Fruit fly (Drosophila melanogaster) whole organism, embryonic: ENCODE results near the gene CG14395.

ENCODE experiments used
- Bdp1 ChIP-seq: fragments of 200-800 bp; sonication (Bioruptor generic); optimal IDR thresholded peaks from 3 replicates; lab custom pipeline; 2016; ENCODE audit warnings: missing biosample characterization, missing genetic modification characterization
- C15 ChIP-seq: fragments of 200-800 bp; sonication (Bioruptor generic); IDR thresholded peaks from 3 replicates; pipeline ENCODE4 v1.3.6; 2022; ENCODE audit warnings: missing biosample characterization, missing genetic modification characterization
- CG10321 ChIP-seq: fragments of 200-800 bp; sonication (Bioruptor generic); IDR thresholded peaks from 2 replicates; pipeline ENCODE4 v1.3.6; 2022; ENCODE audit warnings: missing biosample characterization, missing genetic modification characterization
- CG13123 ChIP-seq: fragments of 200-800 bp; sonication (Bioruptor generic); optimal IDR thresholded peaks from 2 replicates; lab custom pipeline; 2016; ENCODE audit warnings: missing biosample characterization, missing genetic modification characterization
- CG14050 ChIP-seq: fragments of 200-800 bp; sonication (Bioruptor generic); IDR thresholded peaks from 3 replicates; pipeline ENCODE4 v1.3.6; 2022; ENCODE audit warnings: missing biosample characterization, missing genetic modification characterization
- CG14710 ChIP-seq: fragments of 200-800 bp; sonication (Bioruptor generic); optimal IDR thresholded peaks from 3 replicates; lab custom pipeline; 2019; ENCODE audit warnings: missing biosample characterization, mild to moderate bottlenecking, missing genetic modification characterization, moderate library complexity
- CG14965 ChIP-seq: fragments of 200-800 bp; sonication (Bioruptor generic); optimal IDR thresholded peaks from 2 replicates; lab custom pipeline; 2016; ENCODE audit warnings: missing biosample characterization, missing genetic modification characterization, borderline replicate concordance
- CG15011 ChIP-seq: fragments of 200-800 bp; sonication (Bioruptor generic); optimal IDR thresholded peaks from 3 replicates; lab custom pipeline; 2018; ENCODE audit warnings: missing biosample characterization, mild to moderate bottlenecking, missing genetic modification characterization
- CG16863 ChIP-seq: fragments of 200-800 bp; sonication (Bioruptor generic); optimal IDR thresholded peaks from 3 replicates; lab custom pipeline; 2016; ENCODE audit warnings: missing biosample characterization, missing genetic modification characterization
- CG18599 ChIP-seq: fragments of 200-800 bp; sonication (Bioruptor generic); optimal IDR thresholded peaks from 3 replicates; lab custom pipeline; 2017; ENCODE audit warnings: missing biosample characterization, missing genetic modification characterization, mild to moderate bottlenecking, moderate library complexity, missing genetic modification reagents
- CG4282 ChIP-seq: fragments of 200-800 bp; sonication (Bioruptor generic); optimal IDR thresholded peaks from 2 replicates; lab custom pipeline; 2016; ENCODE audit warnings: missing biosample characterization, missing genetic modification characterization
- CG4328 ChIP-seq: fragments of 200-800 bp; sonication (Bioruptor generic); optimal IDR thresholded peaks from 3 replicates; lab custom pipeline; 2017; ENCODE audit warnings: missing biosample characterization, missing genetic modification reagents, missing genetic modification characterization
- CG6254 ChIP-seq: fragments of 200-800 bp; sonication (Bioruptor generic); optimal IDR thresholded peaks from 3 replicates; lab custom pipeline; 2017; ENCODE audit warnings: mild to moderate bottlenecking, missing biosample characterization, missing genetic modification reagents, missing genetic modification characterization
- CG9876 ChIP-seq: fragments of 200-800 bp; sonication (Bioruptor generic); optimal IDR thresholded peaks from 2 replicates; lab custom pipeline; 2016; ENCODE audit warnings: missing biosample characterization, missing genetic modification characterization
- CG9932 ChIP-seq: fragments of 200-800 bp; sonication (Bioruptor generic); IDR thresholded peaks from 2 replicates; pipeline ENCODE4 v1.3.6; 2022; ENCODE audit warnings: missing biosample characterization, missing genetic modification characterization
- D19A ChIP-seq: fragments of 200-800 bp; optimal IDR thresholded peaks from 3 replicates; lab custom pipeline; 2019; ENCODE audit warnings: missing biosample characterization, mild to moderate bottlenecking, missing genetic modification characterization, moderate library complexity
- Deaf1 ChIP-seq: fragments of 200-800 bp; optimal IDR thresholded peaks from 3 replicates; lab custom pipeline; 2019; ENCODE audit warnings: missing biosample characterization, mild to moderate bottlenecking, missing genetic modification characterization, moderate library complexity
- E2f2 ChIP-seq: fragments of 200-800 bp; sonication (Bioruptor generic); IDR thresholded peaks from 2 replicates; pipeline ENCODE4 v1.3.6; 2022; ENCODE audit warnings: missing biosample characterization, missing genetic modification characterization
- Ets65A ChIP-seq: fragments of 200-800 bp; sonication (Bioruptor generic); peaks from one replicate; lab custom pipeline; 2016; ENCODE audit warnings: missing biosample characterization, missing genetic modification characterization
- H2.0 ChIP-seq: fragments of 200-800 bp; sonication (Bioruptor generic); IDR thresholded peaks from 2 replicates; pipeline ENCODE4 v1.3.6; 2022; ENCODE audit warnings: missing biosample characterization, missing genetic modification characterization
- HmgZ ChIP-seq: fragments of 200-800 bp; sonication (Bioruptor generic); optimal IDR thresholded peaks from 2 replicates; lab custom pipeline; 2018; ENCODE audit warnings: missing biosample characterization, mild to moderate bottlenecking, missing genetic modification characterization
- Lpt ChIP-seq: fragments of >200 bp; optimal IDR thresholded peaks from 2 replicates; lab custom pipeline; 2018; ENCODE audit warnings: missing biosample characterization, missing genetic modification characterization
- MBD-R2 ChIP-seq: fragments of 200-800 bp; sonication (Bioruptor generic); IDR thresholded peaks from 2 replicates; pipeline ENCODE4 v1.3.6; 2022; ENCODE audit warnings: missing biosample characterization, missing genetic modification characterization
- Med ChIP-seq: fragments of 200-800 bp; sonication (Bioruptor generic); peaks from one replicate; lab custom pipeline; 2016; ENCODE audit warnings: missing biosample characterization, missing genetic modification characterization, mild to moderate bottlenecking, inconsistent platforms, moderate library complexity
- Myb ChIP-seq: fragments of 200-800 bp; sonication (Bioruptor generic); optimal IDR thresholded peaks from 2 replicates; lab custom pipeline; 2016; ENCODE audit warnings: missing biosample characterization, missing genetic modification characterization
- NC2β ChIP-seq: fragments of 200-800 bp; sonication (Bioruptor generic); optimal IDR thresholded peaks from 2 replicates; lab custom pipeline; 2016; ENCODE audit warnings: missing biosample characterization, missing genetic modification characterization
- Neu2 ChIP-seq: fragments of 200-800 bp; sonication (Bioruptor generic); optimal IDR thresholded peaks from 3 replicates; lab custom pipeline; 2016; ENCODE audit warnings: missing biosample characterization, missing genetic modification characterization, borderline replicate concordance
- Side ChIP-seq: fragments of 200-800 bp; sonication (Bioruptor generic); optimal IDR thresholded peaks from 2 replicates; lab custom pipeline; 2016; ENCODE audit warnings: missing biosample characterization, missing genetic modification characterization
- Spps ChIP-seq: fragments of 200-800 bp; sonication (Bioruptor generic); optimal IDR thresholded peaks from 2 replicates; lab custom pipeline; 2018; ENCODE audit warnings: missing biosample characterization, mild to moderate bottlenecking, missing genetic modification characterization
- bowl ChIP-seq: fragments of 200-800 bp; sonication (Bioruptor generic); IDR thresholded peaks from 2 replicates; pipeline ENCODE4 v1.3.6; 2022; ENCODE audit warnings: missing biosample characterization, missing genetic modification characterization
- chm ChIP-seq: fragments of 200-800 bp; sonication (Bioruptor generic); IDR thresholded peaks from 2 replicates; pipeline ENCODE4 v1.3.6; 2022; ENCODE audit warnings: missing biosample characterization, missing genetic modification characterization
- crol ChIP-seq: fragments of 200-800 bp; sonication (Bioruptor generic); IDR thresholded peaks from 2 replicates; pipeline ENCODE4 v1.3.6; 2022; ENCODE audit warnings: missing biosample characterization, missing genetic modification characterization
- dan ChIP-seq: fragments of 200-800 bp; sonication (Bioruptor generic); IDR thresholded peaks from 2 replicates; pipeline ENCODE4 v1.3.6; 2022; ENCODE audit warnings: missing biosample characterization, missing genetic modification characterization
- dpn ChIP-seq, 2 experiments: fragments of 200-800 bp; sonication (Bioruptor generic); optimal IDR thresholded peaks; 3 replicates each; lab custom pipeline; 2016; ENCODE audit warnings: missing biosample characterization in 2 of 2, missing genetic modification characterization in 2 of 2
- ewg ChIP-seq: fragments of 200-800 bp; sonication (Bioruptor generic); optimal IDR thresholded peaks from 3 replicates; lab custom pipeline; 2017; ENCODE audit warnings: mild to moderate bottlenecking, missing biosample characterization, missing genetic modification reagents, missing genetic modification characterization
- eyg ChIP-seq: fragments of 200-800 bp; sonication (Bioruptor generic); optimal IDR thresholded peaks from 3 replicates; lab custom pipeline; 2016; ENCODE audit warnings: missing biosample characterization, missing genetic modification characterization
- fd102C ChIP-seq: fragments of 200-800 bp; sonication (Bioruptor generic); optimal IDR thresholded peaks from 2 replicates; lab custom pipeline; 2018; ENCODE audit warnings: missing biosample characterization, mild to moderate bottlenecking, missing genetic modification characterization, moderate library complexity
- gfzf ChIP-seq: fragments of 200-800 bp; sonication (Bioruptor generic); optimal IDR thresholded peaks from 2 replicates; lab custom pipeline; 2016; ENCODE audit warnings: missing biosample characterization, mild to moderate bottlenecking, missing genetic modification characterization, moderate library complexity
- her ChIP-seq: fragments of 200-800 bp; sonication (Bioruptor generic); optimal IDR thresholded peaks from 2 replicates; lab custom pipeline; 2016; ENCODE audit warnings: missing biosample characterization, missing genetic modification characterization
- mam ChIP-seq: fragments of 200-800 bp; sonication (Bioruptor generic); optimal IDR thresholded peaks from 3 replicates; lab custom pipeline; 2016; ENCODE audit warnings: missing biosample characterization, missing genetic modification characterization
- oc ChIP-seq: fragments of 200-800 bp; sonication (Bioruptor generic); optimal IDR thresholded peaks from 2 replicates; lab custom pipeline; 2018; ENCODE audit warnings: missing biosample characterization, mild to moderate bottlenecking, missing genetic modification characterization, moderate library complexity
- peb ChIP-seq: fragments of 200-800 bp; sonication (Bioruptor generic); IDR thresholded peaks from 2 replicates; pipeline ENCODE4 v1.3.6; 2022; ENCODE audit warnings: missing biosample characterization, missing genetic modification characterization
- pnt ChIP-seq: fragments of 200-800 bp; sonication (Bioruptor generic); optimal IDR thresholded peaks from 3 replicates; lab custom pipeline; 2016; ENCODE audit warnings: missing biosample characterization, missing genetic modification characterization
- sens-2 ChIP-seq: fragments of 200-800 bp; sonication (Bioruptor generic); IDR thresholded peaks from 2 replicates; pipeline ENCODE4 v1.3.6; 2022; ENCODE audit warnings: missing biosample characterization, missing genetic modification characterization
- sob ChIP-seq: fragments of 200-800 bp; sonication (Bioruptor generic); IDR thresholded peaks from 2 replicates; pipeline ENCODE4 v1.3.6; 2022; ENCODE audit warnings: missing biosample characterization, missing genetic modification characterization
- stwl ChIP-seq: fragments of 200-800 bp; sonication (Bioruptor generic); optimal IDR thresholded peaks from 3 replicates; lab custom pipeline; 2018; ENCODE audit warnings: missing biosample characterization, mild to moderate bottlenecking, missing genetic modification characterization, moderate library complexity
- sug ChIP-seq: fragments of 200-800 bp; optimal IDR thresholded peaks from 2 replicates; lab custom pipeline; 2019; ENCODE audit warnings: missing biosample characterization, mild to moderate bottlenecking, missing genetic modification characterization, moderate library complexity
- tll ChIP-seq, 2 experiments: fragments of 200-800 bp in 1 of 2; fragments of >200 bp in 1 of 2; sonication (Bioruptor generic) in 1 of 2; optimal IDR thresholded peaks; 2 replicates each; lab custom pipeline; 2017 to 2019; ENCODE audit warnings: missing biosample characterization in 2 of 2, missing genetic modification characterization in 2 of 2, mild to moderate bottlenecking in 1 of 2, moderate library complexity in 1 of 2
- trem ChIP-seq: fragments of 200-800 bp; optimal IDR thresholded peaks from 3 replicates; lab custom pipeline; 2019; ENCODE audit warnings: missing biosample characterization, mild to moderate bottlenecking, missing genetic modification characterization, moderate library complexity
- wek ChIP-seq: fragments of 200-800 bp; sonication (Bioruptor generic); optimal IDR thresholded peaks from 3 replicates; lab custom pipeline; 2018; ENCODE audit warnings: missing biosample characterization, mild to moderate bottlenecking, missing genetic modification characterization, moderate library complexity
- zen2 ChIP-seq: fragments of 200-800 bp; sonication (Bioruptor generic); IDR thresholded peaks from 3 replicates; pipeline ENCODE4 v1.3.6; 2022; ENCODE audit warnings: missing biosample characterization, missing genetic modification characterization; ENCODE audit not compliant: partially characterized antibody
- zf30C ChIP-seq: fragments of 200-800 bp; sonication (Bioruptor generic); optimal IDR thresholded peaks from 3 replicates; lab custom pipeline; 2018; ENCODE audit warnings: missing biosample characterization, mild to moderate bottlenecking, missing genetic modification characterization
- zfh1 ChIP-seq: fragments of 200-800 bp; sonication (Bioruptor generic); IDR thresholded peaks from 3 replicates; pipeline ENCODE4 v1.3.6; 2022; ENCODE audit warnings: missing biosample characterization, missing genetic modification characterization

Gene CG14395

dm6 chr3R:12678850-12679249 is 16.2 kb downstream of the CG14395 start, which contains the start of gene mbo (continued):
- TF ChIP-seq Spps (tag; lab: Kevin White, UChicago) (no peak), peb (GFP tag; lab: Robert Waterston, UW) (no peak), pnt (GFP tag; lab: Kevin White, UChicago) (no peak), CG18599 (GFP tag; lab: Kevin White, UChicago) (no peak), Myb (peak; percentile 13), Lpt (GFP tag; lab: Kevin White, UChicago) (no peak), MBD-R2 (peak; percentile 81), tll (GFP tag; optimal IDR thresholded peaks at IDR 0.05; lab: Kevin White, UChicago) (no peak), CG13123 (GFP tag; lab: Kevin White, UChicago) (no peak), mam (GFP tag; lab: Kevin White, UChicago) (no peak), CG4282 (GFP tag; lab: Kevin White, UChicago) (no peak), Deaf1 (tag; lab: Kevin White, UChicago) (no peak), Ets65A (GFP tag; lab: Kevin White, UChicago) (no peak), gfzf (peak; percentile 76), sug (no peak), crol (GFP tag; lab: Robert Waterston, UW) (no peak), NC2β (GFP tag; lab: Kevin White, UChicago) (no peak), CG6254 (GFP tag; lab: Kevin White, UChicago) (no peak), stwl (tag; lab: Kevin White, UChicago) (peak; percentile 85), chm (GFP tag; lab: Robert Waterston, UW) (no peak), CG14050 (no peak), dpn (GFP tag; optimal IDR thresholded peaks at IDR 0.05; lab: Kevin White, UChicago) (no peak), E2f2 (GFP tag; lab: Robert Waterston, UW) (peak; percentile 35; the same call in 1 of the 2 replicates), zen2 (GFP tag; lab: Robert Waterston, UW) (no peak), Bdp1 (GFP tag; lab: Kevin White, UChicago) (no peak), ewg (no peak), bowl (GFP tag; lab: Robert Waterston, UW) (no peak), wek (no peak), Side (no peak), Neu2 (GFP tag; lab: Kevin White, UChicago) (no peak), sens-2 (GFP tag; lab: Robert Waterston, UW) (no peak), zfh1 (GFP tag; lab: Robert Waterston, UW) (no peak), CG16863 (GFP tag; lab: Kevin White, UChicago) (no peak), dan (GFP tag; lab: Robert Waterston, UW) (no peak), CG9932 (GFP tag; lab: Robert Waterston, UW) (no peak), CG10321 (GFP tag; lab: Robert Waterston, UW) (no peak), CG4328 (GFP tag; lab: Kevin White, UChicago) (no peak), Med (GFP tag; lab: Kevin White, UChicago) (peak; percentile 3), H2.0 (GFP tag; lab: Robert Waterston, UW) (no peak), CG14710 (tag; lab: Kevin White, UChicago) (no peak), trem (peak; percentile 34), her (GFP tag; lab: Kevin White, UChicago) (no peak), C15 (no peak), sob (GFP tag; lab: Robert Waterston, UW) (no peak), HmgZ (tag; lab: Kevin White, UChicago) (no peak), CG9876 (GFP tag; lab: Kevin White, UChicago) (no peak), CG15011 (GFP tag; lab: Kevin White, UChicago) (no peak), fd102C (no peak), CG14965 (GFP tag; lab: Kevin White, UChicago) (no peak), zf30C (GFP tag; lab: Kevin White, UChicago) (no peak), eyg (GFP tag; lab: Kevin White, UChicago) (no peak), D19A (tag; lab: Kevin White, UChicago) (no peak), oc (tag; lab: Kevin White, UChicago) (no peak)
